Worm (Caenorhabditis elegans) whole organism, L2 larva: ENCODE measurements around the gene F55G11.10.

Experiments used
- aly-2 ChIP-seq: fragments of 150-350 bp; optimal IDR thresholded peaks from 2 replicates; lab custom pipeline; 2014; ENCODE audit warnings: missing biosample characterization, missing genetic modification characterization
- blmp-1 ChIP-seq: sonication (generic microtip); optimal IDR thresholded peaks from 2 replicates; lab custom pipeline; 2017; ENCODE audit warnings: missing genetic modification characterization, mild to moderate bottlenecking, missing compliant biosample characterization, antibody characterized with exemption, moderate library complexity; ENCODE audit not compliant: insufficient read depth
- ceh-82 ChIP-seq: fragments of 150-350 bp; optimal IDR thresholded peaks from 2 replicates; lab custom pipeline; 2014; ENCODE audit warnings: missing biosample characterization, missing genetic modification characterization
- dmd-4 ChIP-seq: sonication (generic microtip); optimal IDR thresholded peaks from 2 replicates; lab custom pipeline; 2017; ENCODE audit warnings: missing biosample characterization, missing genetic modification characterization
- nhr-237 ChIP-seq: fragments of 150-350 bp; optimal IDR thresholded peaks from 2 replicates; lab custom pipeline; 2014; ENCODE audit warnings: missing biosample characterization, missing genetic modification characterization
- sma-3 ChIP-seq: sonication (generic microtip); optimal IDR thresholded peaks from 2 replicates; lab custom pipeline; 2016; ENCODE audit warnings: missing genetic modification reagents, missing genetic modification characterization, missing compliant biosample characterization
- snpc-4 ChIP-seq: fragments of 150-350 bp; optimal IDR thresholded peaks from 2 replicates; lab custom pipeline; 2014; ENCODE audit warnings: missing biosample characterization, missing genetic modification characterization
- unc-55 ChIP-seq: fragments of 150-350 bp; sonication (generic microtip); optimal IDR thresholded peaks from 3 replicates; lab custom pipeline; 2014; ENCODE audit warnings: missing biosample characterization, missing genetic modification reagents, missing genetic modification characterization
- ztf-11 ChIP-seq: sonication (generic microtip); optimal IDR thresholded peaks from 2 replicates; lab custom pipeline; 2017; ENCODE audit warnings: missing biosample characterization, missing genetic modification characterization
- ztf-4 ChIP-seq: fragments of 150-350 bp; optimal IDR thresholded peaks from 2 replicates; lab custom pipeline; 2014; ENCODE audit warnings: missing biosample characterization, missing genetic modification characterization

DNA sequence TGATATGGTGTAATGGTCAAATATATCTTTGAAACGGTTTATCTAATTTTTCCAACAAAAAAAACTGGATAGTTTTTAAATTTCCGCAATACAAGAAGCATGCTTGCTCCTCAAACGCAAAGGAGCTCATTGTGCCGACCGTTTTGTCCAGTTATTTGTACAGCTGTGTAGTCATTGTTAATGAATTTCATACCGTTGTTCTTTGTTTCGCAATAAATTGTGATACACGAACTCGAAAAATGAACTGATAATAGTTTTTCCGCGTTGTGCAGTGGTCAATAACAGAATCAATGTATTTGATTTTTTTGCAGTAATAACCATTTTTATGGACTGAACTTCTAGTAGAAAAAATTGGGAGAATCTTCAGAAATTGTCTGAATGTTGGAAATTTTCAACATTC, 49.7 kb upstream of the F55G11.10 start:
- TF ChIP-seq ztf-11 (tag; lab: Kevin White, UChicago): no peak
- TF ChIP-seq ztf-4 (tag; lab: Kevin White, UChicago): no peak
- no peak for TF ChIP-seq sma-3 (GFP tag; lab: Kevin White, UChicago)
- no peak for TF ChIP-seq unc-55 (GFP tag; lab: Kevin White, UChicago)
- no peak for TF ChIP-seq nhr-237 (tag; lab: Kevin White, UChicago)
- no peak for TF ChIP-seq aly-2 (tag; lab: Kevin White, UChicago)
- no peak for TF ChIP-seq ceh-82 (tag; lab: Kevin White, UChicago)
- no peak for TF ChIP-seq snpc-4 (tag; lab: Kevin White, UChicago)
- no peak for TF ChIP-seq dmd-4 (tag; lab: Kevin White, UChicago)
- no peak for TF ChIP-seq blmp-1 (tag; lab: Kevin White, UChicago)
